In the genomic region with DNA sequence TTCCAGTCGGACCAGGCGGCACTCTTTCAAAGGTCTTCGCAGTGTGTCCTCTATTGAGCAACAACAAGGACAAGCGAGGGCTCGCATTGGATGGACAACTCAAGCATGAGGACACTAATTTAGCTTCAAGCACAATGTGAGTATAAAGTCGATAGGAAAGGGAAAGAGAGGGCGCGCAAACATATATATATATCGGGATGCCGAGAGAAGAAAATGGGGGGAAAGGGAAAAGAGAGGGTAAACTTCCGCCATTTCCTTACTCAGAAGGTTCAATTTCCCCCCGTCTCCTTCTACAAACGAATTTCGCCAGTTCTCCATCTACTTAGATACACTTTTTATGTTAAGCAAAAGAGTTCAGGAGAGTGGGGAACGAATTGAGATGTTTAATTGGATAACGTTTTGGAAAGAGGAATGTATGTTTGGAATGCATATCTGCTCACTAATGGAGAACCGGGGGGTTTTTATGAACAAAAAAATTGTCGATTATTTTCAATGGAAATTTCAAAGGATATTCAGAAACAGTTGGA, we compare ENCODE assay signal across 8 worm cellular contexts.
TF ChIP-seq lines count a peak whose summit lies in the region.

No protein-coding gene starts in this region.

TF ChIP-seq in whole organism, L1 larva, 84 proteins besides CTCF, POLR2A, EP300 and RAD21 (continues in another document):
- TF ChIP-seq ztf-4 (tag; optimal IDR thresholded peaks at IDR 0.05; lab: Kevin White, UChicago): no peak
- TF ChIP-seq aly-2 (tag; optimal IDR thresholded peaks at IDR 0.05; lab: Kevin White, UChicago): no peak
- no peak for TF ChIP-seq xbp-1 (tag; optimal IDR thresholded peaks at IDR 0.05; lab: Kevin White, UChicago)
- TF ChIP-seq pqm-1 (tag; optimal IDR thresholded peaks at IDR 0.05; lab: Kevin White, UChicago): no peak
- TF ChIP-seq C04F5.9 (tag; optimal IDR thresholded peaks at IDR 0.05; lab: Kevin White, UChicago): no peak
- TF ChIP-seq F16B12.6 (tag; optimal IDR thresholded peaks at IDR 0.05; lab: Kevin White, UChicago): no peak
- TF ChIP-seq vab-15 (tag; optimal IDR thresholded peaks at IDR 0.05; lab: Kevin White, UChicago): no peak
- peak in 1 of 2 experiments; percentile 1 for TF ChIP-seq lin-35 (GFP tag; optimal IDR thresholded peaks at IDR 0.05; lab: Kevin White, UChicago)
- no peak for TF ChIP-seq isw-1 (GFP tag; IDR thresholded peaks at IDR 0.05; lab: Robert Waterston, UW)
- TF ChIP-seq unc-86 (tag; optimal IDR thresholded peaks at IDR 0.05; lab: Kevin White, UChicago): peak; percentile 23
- TF ChIP-seq Y116A8C.19 (tag; optimal IDR thresholded peaks at IDR 0.05; lab: Kevin White, UChicago; ENCODE audit: borderline replicate concordance): no peak

TF ChIP-seq in whole organism, L2 larva, 48 proteins besides CTCF, POLR2A, EP300 and RAD21 (continues in another document):
- TF ChIP-seq C34F6.9 (tag; optimal IDR thresholded peaks at IDR 0.05; lab: Kevin White, UChicago) (peak; percentile 32), fos-1 (tag; optimal IDR thresholded peaks at IDR 0.05; lab: Kevin White, UChicago) (no peak), F13H6.1 (tag; optimal IDR thresholded peaks at IDR 0.05; lab: Kevin White, UChicago) (peak; percentile 16), sem-4 (tag; optimal IDR thresholded peaks at IDR 0.05; lab: Kevin White, UChicago) (no peak), nhr-237 (tag; optimal IDR thresholded peaks at IDR 0.05; lab: Kevin White, UChicago) (no peak), sma-9 (GFP tag; optimal IDR thresholded peaks at IDR 0.05; lab: Kevin White, UChicago) (peak; percentile 19), sma-9 (tag; optimal IDR thresholded peaks at IDR 0.05; lab: Kevin White, UChicago) (no peak), unc-55 (GFP tag; optimal IDR thresholded peaks at IDR 0.05; lab: Kevin White, UChicago) (peak; percentile 5), nhr-23 (tag; optimal IDR thresholded peaks at IDR 0.05; lab: Kevin White, UChicago) (no peak), lsy-2 (tag; optimal IDR thresholded peaks at IDR 0.05; lab: Kevin White, UChicago) (peak in 1 of 2 experiments; percentile 23), nhr-10 (tag; optimal IDR thresholded peaks at IDR 0.05; lab: Kevin White, UChicago) (no peak)

TF ChIP-seq in whole organism, L3 larva, 47 proteins besides CTCF, POLR2A, EP300 and RAD21:
- no peak for TF ChIP-seq ceh-82 (tag; optimal IDR thresholded peaks at IDR 0.05; lab: Kevin White, UChicago)
- no peak for TF ChIP-seq ceh-28 (tag; optimal IDR thresholded peaks at IDR 0.05; lab: Kevin White, UChicago)
- TF ChIP-seq nfya-1 (tag; optimal IDR thresholded peaks at IDR 0.05; lab: Kevin White, UChicago; ENCODE audit: insufficient read depth): peak; percentile 53
- no peak for TF ChIP-seq egl-27 (tag; optimal IDR thresholded peaks at IDR 0.05; lab: Kevin White, UChicago)
- no peak for TF ChIP-seq mml-1 (tag; optimal IDR thresholded peaks at IDR 0.05; lab: Kevin White, UChicago)
- TF ChIP-seq pha-4 (tag; optimal IDR thresholded peaks at IDR 0.05; lab: Kevin White, UChicago): no peak
- TF ChIP-seq hmg-11 (tag; optimal IDR thresholded peaks at IDR 0.05; lab: Kevin White, UChicago): peak; percentile 58
- TF ChIP-seq zag-1 (tag; optimal IDR thresholded peaks at IDR 0.05; lab: Kevin White, UChicago): no peak
- TF ChIP-seq unc-39 (tag; optimal IDR thresholded peaks at IDR 0.05; lab: Kevin White, UChicago): no peak

TF ChIP-seq in whole organism, L4 larva, 104 proteins besides CTCF, POLR2A, EP300 and RAD21:
- TF ChIP-seq unc-62 (GFP tag; optimal IDR thresholded peaks at IDR 0.05 in 1 of 2; lab: Kevin White, UChicago): peak in 1 of 2 experiments; percentile 92
- no peak for TF ChIP-seq unc-62 (tag; optimal IDR thresholded peaks at IDR 0.05; lab: Kevin White, UChicago)
- no peak for TF ChIP-seq nhr-76 (tag; optimal IDR thresholded peaks at IDR 0.05; lab: Kevin White, UChicago)
- TF ChIP-seq rbr-2 (tag; optimal IDR thresholded peaks at IDR 0.05; lab: Kevin White, UChicago): peak; percentile 29
- TF ChIP-seq lsy-2 (tag; optimal IDR thresholded peaks at IDR 0.05; lab: Kevin White, UChicago): peak in 1 of 2 experiments; percentile 26

TF ChIP-seq in whole organism, early embryonic, 17 proteins besides CTCF, POLR2A, EP300 and RAD21:
- TF ChIP-seq ceh-13 (GFP tag; optimal IDR thresholded peaks at IDR 0.05; lab: Kevin White, UChicago): no peak
- no peak for TF ChIP-seq B0310.2 (tag; optimal IDR thresholded peaks at IDR 0.05; lab: Kevin White, UChicago)
- TF ChIP-seq F13C5.2 (tag; optimal IDR thresholded peaks at IDR 0.05; lab: Kevin White, UChicago): peak; percentile 31
- TF ChIP-seq hnd-1 (tag; optimal IDR thresholded peaks at IDR 0.05; lab: Kevin White, UChicago): no peak
- no peak for TF ChIP-seq tbx-37 (GFP tag; conservative IDR thresholded peaks at IDR 0.05; lab: Robert Waterston, UW)

TF ChIP-seq in whole organism, late embryonic, 69 proteins besides CTCF, POLR2A, EP300 and RAD21:
- TF ChIP-seq nfya-1 (tag; optimal IDR thresholded peaks at IDR 0.05; lab: Kevin White, UChicago) (peak; percentile 42), hlh-8 (tag; optimal IDR thresholded peaks at IDR 0.05; lab: Kevin White, UChicago) (no peak), tbx-2 (tag; optimal IDR thresholded peaks at IDR 0.05; lab: Kevin White, UChicago) (peak; percentile 10), che-1 (tag; optimal IDR thresholded peaks at IDR 0.05; lab: Kevin White, UChicago) (no peak), ahr-1 (tag; optimal IDR thresholded peaks at IDR 0.05; lab: Kevin White, UChicago) (no peak), ceh-48 (tag; optimal IDR thresholded peaks at IDR 0.05; lab: Kevin White, UChicago) (peak; percentile 41), zip-5 (tag; optimal IDR thresholded peaks at IDR 0.05; lab: Kevin White, UChicago) (no peak), ceh-34 (tag; optimal IDR thresholded peaks at IDR 0.05; lab: Kevin White, UChicago) (peak; percentile 43), ceh-31 (tag; optimal IDR thresholded peaks at IDR 0.05; lab: Kevin White, UChicago) (peak; percentile 70), tbx-7 (tag; optimal IDR thresholded peaks at IDR 0.05; lab: Kevin White, UChicago) (no peak), unc-42 (tag; optimal IDR thresholded peaks at IDR 0.05; lab: Kevin White, UChicago) (peak; percentile 75), unc-86 (tag; optimal IDR thresholded peaks at IDR 0.05; lab: Kevin White, UChicago) (no peak), fkh-10 (GFP tag; optimal IDR thresholded peaks at IDR 0.05; lab: Kevin White, UChicago) (peak; percentile 12)

TF ChIP-seq in whole organism, midembryonic, 9 proteins besides CTCF, POLR2A, EP300 and RAD21:
- TF ChIP-seq cog-1 (tag; optimal IDR thresholded peaks at IDR 0.05; lab: Kevin White, UChicago) (peak; percentile 8), T22C8.4 (GFP tag; IDR thresholded peaks at IDR 0.05; lab: Robert Waterston, UW) (no peak)

TF ChIP-seq in whole organism, mixed stage, embryonic, 35 proteins besides CTCF, POLR2A, EP300 and RAD21:
- TF ChIP-seq nhr-28 (tag; optimal IDR thresholded peaks at IDR 0.05; lab: Kevin White, UChicago) (no peak), mls-2 (tag; optimal IDR thresholded peaks at IDR 0.05; lab: Kevin White, UChicago) (peak; percentile 33), lsy-2 (tag; optimal IDR thresholded peaks at IDR 0.05; lab: Kevin White, UChicago) (no peak), ces-1 (GFP tag; optimal IDR thresholded peaks at IDR 0.05; lab: Kevin White, UChicago) (peak; percentile 52), hlh-1 (tag; optimal IDR thresholded peaks at IDR 0.05; lab: Kevin White, UChicago) (no peak), bed-3 (GFP tag; optimal IDR thresholded peaks at IDR 0.05; lab: Kevin White, UChicago) (no peak)
